Worm (Caenorhabditis elegans) whole organism, young adult: ENCODE measurements around the gene F44A6.3.

ENCODE experiments used
- ama-1 ChIP-seq, 3 experiments: fragments of 150-350 bp in 1 of 3; sonication (generic microtip) in 2 of 3; optimal IDR thresholded peaks; 2 replicates each; lab custom pipeline; 2014 to 2018; ENCODE audit warnings: missing biosample characterization in 2 of 3, missing genetic modification characterization in 2 of 3, missing genetic modification reagents in 2 of 3
- dpff-1 ChIP-seq: sonication (generic microtip); optimal IDR thresholded peaks from 2 replicates; lab custom pipeline; 2017; ENCODE audit warnings: mild to moderate bottlenecking, missing genetic modification characterization, missing compliant biosample characterization
- efl-1 ChIP-seq: fragments of 150-350 bp; optimal IDR thresholded peaks from 2 replicates; lab custom pipeline; 2014; ENCODE audit warnings: missing biosample characterization, missing genetic modification reagents, missing genetic modification characterization
- mxl-1 ChIP-seq: sonication (generic microtip); optimal IDR thresholded peaks from 2 replicates; lab custom pipeline; 2016; ENCODE audit warnings: missing genetic modification characterization, missing compliant biosample characterization
- pbrm-1 ChIP-seq: fragments of 200-800 bp; sonication (Bioruptor generic); IDR thresholded peaks from 2 replicates; pipeline ENCODE4 v1.3.6; 2022; ENCODE audit warnings: missing genetic modification reagents, missing genetic modification characterization, missing compliant biosample characterization
- pha-4 ChIP-seq: fragments of 150-350 bp; sonication (generic microtip); optimal IDR thresholded peaks from 2 replicates; lab custom pipeline; 2014; ENCODE audit warnings: missing biosample characterization, missing genetic modification reagents, missing genetic modification characterization
- ztf-22 ChIP-seq: fragments of 200-800 bp; sonication (Bioruptor generic); optimal IDR thresholded peaks from 2 replicates; lab custom pipeline; 2018; ENCODE audit warnings: mild to moderate bottlenecking, missing genetic modification characterization, moderate library complexity, missing compliant biosample characterization
- ztf-26 ChIP-seq: sonication (generic microtip); optimal IDR thresholded peaks from 2 replicates; lab custom pipeline; 2017; ENCODE audit warnings: missing genetic modification characterization, missing compliant biosample characterization

DNA sequence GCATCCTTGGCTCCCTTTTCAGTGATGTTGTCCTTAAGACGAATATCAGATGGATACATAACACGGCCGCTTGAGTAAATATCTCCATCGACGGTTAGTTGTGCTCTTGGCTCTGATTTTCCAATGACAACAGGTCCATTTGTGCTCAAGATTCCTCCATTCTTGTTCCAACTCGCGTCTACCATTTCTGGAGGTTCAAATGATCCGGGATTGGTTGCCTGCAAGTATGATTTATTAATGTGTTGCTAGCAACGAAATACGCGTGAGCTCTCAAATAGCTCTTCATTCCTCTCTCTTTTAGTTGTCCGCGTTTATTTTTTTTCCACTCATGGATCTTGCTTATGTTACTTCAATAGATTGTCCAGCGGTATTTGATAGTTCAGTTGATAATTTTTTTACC lies 28.9 kb upstream of the F44A6.3 start, which contains the start of gene arrd-28:
- TF ChIP-seq ztf-26 (no peak), dpff-1 (tag; lab: Kevin White, UChicago) (no peak), efl-1 (no peak), pha-4 (tag; lab: Kevin White, UChicago) (no peak), mxl-1 (no peak), pbrm-1 (GFP tag; lab: Robert Waterston, UW) (no peak), ztf-22 (no peak), ama-1 (optimal IDR thresholded peaks at IDR 0.05; lab: Kevin White, UChicago) (no peak), ama-1 (GFP tag; optimal IDR thresholded peaks at IDR 0.05; lab: Kevin White, UChicago) (no peak)
